Worm (Caenorhabditis elegans) whole organism, L4 larva: ENCODE measurements around the gene nas-8.

Source experiments
- D1046.2 ChIP-seq: fragments of 200-800 bp; sonication (Bioruptor generic); IDR thresholded peaks from 2 replicates; pipeline ENCODE4 v1.3.6; 2022; ENCODE audit warnings: missing genetic modification characterization, missing compliant biosample characterization
- daf-16 ChIP-seq, 3 experiments: sonication (generic microtip); optimal IDR thresholded peaks; 2 replicates each; lab custom pipeline; 2016 to 2017; ENCODE audit warnings: missing genetic modification characterization in 3 of 3, missing genetic modification reagents in 3 of 3, mild to moderate bottlenecking in 2 of 3, missing compliant biosample characterization in 2 of 3, missing biosample characterization in 1 of 3, moderate library complexity in 1 of 3
- fkh-10 ChIP-seq: fragments of 150-350 bp; optimal IDR thresholded peaks from 2 replicates; lab custom pipeline; 2014; ENCODE audit warnings: missing biosample characterization, missing genetic modification reagents, missing genetic modification characterization
- nhr-77 ChIP-seq: fragments of 150-350 bp; optimal IDR thresholded peaks from 2 replicates; lab custom pipeline; 2014; ENCODE audit warnings: missing biosample characterization, missing genetic modification characterization
- unc-130 ChIP-seq: sonication (generic microtip); optimal IDR thresholded peaks from 2 replicates; lab custom pipeline; 2016; ENCODE audit warnings: missing genetic modification reagents, missing genetic modification characterization, missing compliant biosample characterization

ce11 chrIV:7083976-7084375 lies 30.7 kb upstream of the nas-8 start:
- TF ChIP-seq nhr-77 (tag; lab: Kevin White, UChicago) (no peak), unc-130 (no peak), daf-16 (GFP tag; optimal IDR thresholded peaks at IDR 0.05; lab: Kevin White, UChicago) (no peak), daf-16 (tag; optimal IDR thresholded peaks at IDR 0.05; lab: Kevin White, UChicago) (no peak), D1046.2 (GFP tag; lab: Robert Waterston, UW) (no peak), fkh-10 (GFP tag; lab: Kevin White, UChicago) (no peak)
